Worm (Caenorhabditis elegans) whole organism, L2 larva: ENCODE results near the gene grd-9.

ENCODE experiments used
- C34F6.9 ChIP-seq: fragments of 150-350 bp; optimal IDR thresholded peaks from 2 replicates; lab custom pipeline; 2014; ENCODE audit warnings: missing biosample characterization, missing genetic modification characterization
- R02D3.7 ChIP-seq: fragments of 150-350 bp; optimal IDR thresholded peaks from 2 replicates; lab custom pipeline; 2014; ENCODE audit warnings: missing biosample characterization, missing genetic modification characterization
- ZK546.5 ChIP-seq: sonication (generic microtip); optimal IDR thresholded peaks from 2 replicates; lab custom pipeline; 2017; ENCODE audit warnings: missing biosample characterization, missing genetic modification characterization
- aly-2 ChIP-seq: fragments of 150-350 bp; optimal IDR thresholded peaks from 2 replicates; lab custom pipeline; 2014; ENCODE audit warnings: missing biosample characterization, missing genetic modification characterization
- ama-1 ChIP-seq: fragments of 150-350 bp; optimal IDR thresholded peaks from 2 replicates; lab custom pipeline; 2018; ENCODE audit warnings: inconsistent platforms
- blmp-1 ChIP-seq: sonication (generic microtip); optimal IDR thresholded peaks from 2 replicates; lab custom pipeline; 2017; ENCODE audit warnings: missing genetic modification characterization, mild to moderate bottlenecking, missing compliant biosample characterization, antibody characterized with exemption, moderate library complexity; ENCODE audit not compliant: insufficient read depth
- ceh-16 ChIP-seq: fragments of 150-350 bp; optimal IDR thresholded peaks from 2 replicates; lab custom pipeline; 2014; ENCODE audit warnings: missing biosample characterization, missing genetic modification characterization
- crh-2 ChIP-seq: sonication (generic microtip); optimal IDR thresholded peaks from 2 replicates; lab custom pipeline; 2017; ENCODE audit warnings: missing biosample characterization, missing genetic modification characterization
- dmd-4 ChIP-seq: sonication (generic microtip); optimal IDR thresholded peaks from 2 replicates; lab custom pipeline; 2017; ENCODE audit warnings: missing biosample characterization, missing genetic modification characterization
- elt-1 ChIP-seq: fragments of 150-350 bp; optimal IDR thresholded peaks from 2 replicates; lab custom pipeline; 2014; ENCODE audit warnings: missing biosample characterization, missing genetic modification characterization
- gmeb-1 ChIP-seq: fragments of 150-350 bp; optimal IDR thresholded peaks from 2 replicates; lab custom pipeline; 2014; ENCODE audit warnings: missing biosample characterization, missing genetic modification characterization
- lin-11 ChIP-seq: fragments of 150-350 bp; sonication (generic microtip); optimal IDR thresholded peaks from 2 replicates; lab custom pipeline; 2014; ENCODE audit warnings: missing biosample characterization, missing genetic modification characterization, inconsistent platforms, mixed read lengths
- lin-39 ChIP-seq: fragments of 150-350 bp; optimal IDR thresholded peaks from 2 replicates; lab custom pipeline; 2014; ENCODE audit warnings: missing biosample characterization, missing genetic modification reagents, missing genetic modification characterization
- mbf-1 ChIP-seq: sonication (generic microtip); optimal IDR thresholded peaks from 2 replicates; lab custom pipeline; 2017; ENCODE audit warnings: missing biosample characterization, missing genetic modification characterization
- mdl-1 ChIP-seq, 2 experiments: fragments of 150-350 bp in 1 of 2; sonication (generic microtip) in 1 of 2; optimal IDR thresholded peaks; 2 replicates each; lab custom pipeline; 2017; ENCODE audit warnings: missing biosample characterization in 2 of 2, missing genetic modification characterization in 2 of 2
- nhr-10 ChIP-seq: sonication (generic microtip); optimal IDR thresholded peaks from 2 replicates; lab custom pipeline; 2017; ENCODE audit warnings: missing biosample characterization, missing genetic modification characterization
- nhr-11 ChIP-seq: fragments of 150-350 bp; optimal IDR thresholded peaks from 2 replicates; lab custom pipeline; 2014; ENCODE audit warnings: missing biosample characterization, missing genetic modification characterization
- nhr-12 ChIP-seq: fragments of 150-350 bp; optimal IDR thresholded peaks from 2 replicates; lab custom pipeline; 2014; ENCODE audit warnings: missing biosample characterization, missing genetic modification characterization
- nhr-129 ChIP-seq: fragments of 150-350 bp; optimal IDR thresholded peaks from 2 replicates; lab custom pipeline; 2014; ENCODE audit warnings: missing biosample characterization, missing genetic modification characterization
- nhr-21 ChIP-seq: fragments of 150-350 bp; optimal IDR thresholded peaks from 2 replicates; lab custom pipeline; 2014; ENCODE audit warnings: missing biosample characterization, missing genetic modification characterization
- nhr-23 ChIP-seq: fragments of 150-350 bp; optimal IDR thresholded peaks from 2 replicates; lab custom pipeline; 2014; ENCODE audit warnings: missing biosample characterization, missing genetic modification reagents, missing genetic modification characterization
- nhr-237 ChIP-seq: fragments of 150-350 bp; optimal IDR thresholded peaks from 2 replicates; lab custom pipeline; 2014; ENCODE audit warnings: missing biosample characterization, missing genetic modification characterization
- nhr-25 ChIP-seq: fragments of 150-350 bp; sonication (generic microtip); optimal IDR thresholded peaks from 3 replicates; lab custom pipeline; 2014; ENCODE audit warnings: missing biosample characterization, missing genetic modification characterization
- nhr-6 ChIP-seq: fragments of 150-350 bp; optimal IDR thresholded peaks from 2 replicates; lab custom pipeline; 2014; ENCODE audit warnings: missing biosample characterization, missing genetic modification characterization
- nhr-77 ChIP-seq: fragments of 150-350 bp; optimal IDR thresholded peaks from 2 replicates; lab custom pipeline; 2014; ENCODE audit warnings: missing biosample characterization, missing genetic modification characterization
- peb-1 ChIP-seq: fragments of 150-350 bp; optimal IDR thresholded peaks from 2 replicates; lab custom pipeline; 2014; ENCODE audit warnings: missing biosample characterization, missing genetic modification characterization
- sem-4 ChIP-seq: fragments of 150-350 bp; optimal IDR thresholded peaks from 2 replicates; lab custom pipeline; 2014; ENCODE audit warnings: missing biosample characterization, missing genetic modification reagents, missing genetic modification characterization
- skn-1 ChIP-seq: sonication (generic microtip); optimal IDR thresholded peaks from 2 replicates; lab custom pipeline; 2017; ENCODE audit warnings: missing biosample characterization, missing genetic modification characterization
- sma-3 ChIP-seq: sonication (generic microtip); optimal IDR thresholded peaks from 2 replicates; lab custom pipeline; 2016; ENCODE audit warnings: missing genetic modification reagents, missing genetic modification characterization, missing compliant biosample characterization
- sma-9 ChIP-seq, 2 experiments: fragments of 150-350 bp in 1 of 2; sonication (generic microtip) in 1 of 2; optimal IDR thresholded peaks; 2 replicates each; lab custom pipeline; 2014 to 2016; ENCODE audit warnings: missing genetic modification characterization in 2 of 2, mild to moderate bottlenecking in 1 of 2, missing biosample characterization in 1 of 2, missing compliant biosample characterization in 1 of 2, missing genetic modification reagents in 1 of 2, moderate library complexity in 1 of 2
- snpc-4 ChIP-seq: fragments of 150-350 bp; optimal IDR thresholded peaks from 2 replicates; lab custom pipeline; 2014; ENCODE audit warnings: missing biosample characterization, missing genetic modification characterization
- unc-55 ChIP-seq: fragments of 150-350 bp; sonication (generic microtip); optimal IDR thresholded peaks from 3 replicates; lab custom pipeline; 2014; ENCODE audit warnings: missing biosample characterization, missing genetic modification reagents, missing genetic modification characterization
- ztf-1 ChIP-seq: fragments of 200-800 bp; sonication (Bioruptor generic); conservative IDR thresholded peaks from 2 replicates; pipeline ENCODE4 v1.3.6; 2022; ENCODE audit warnings: missing genetic modification characterization, missing compliant biosample characterization
- ztf-11 ChIP-seq: sonication (generic microtip); optimal IDR thresholded peaks from 2 replicates; lab custom pipeline; 2017; ENCODE audit warnings: missing biosample characterization, missing genetic modification characterization
- ztf-4 ChIP-seq: fragments of 150-350 bp; optimal IDR thresholded peaks from 2 replicates; lab custom pipeline; 2014; ENCODE audit warnings: missing biosample characterization, missing genetic modification characterization

The grd-9 gene

DNA sequence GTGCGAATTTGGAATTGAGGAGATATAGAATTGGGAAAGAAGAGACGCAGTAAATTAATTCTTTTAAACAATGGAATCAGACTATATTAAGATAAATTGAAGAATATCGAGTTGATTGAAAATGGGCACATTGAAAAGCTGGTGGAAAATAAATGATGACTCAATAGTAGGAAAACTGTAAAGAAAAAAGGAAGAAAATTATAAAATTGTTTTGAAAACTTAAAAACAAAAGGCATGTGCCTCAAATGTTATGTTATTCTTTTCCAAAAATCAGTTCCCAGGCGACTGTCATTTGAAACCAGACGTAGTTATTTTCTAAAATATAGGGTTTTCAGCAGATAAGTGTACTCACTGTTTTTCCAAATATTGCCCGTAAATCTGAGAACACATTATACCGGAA lies 24.8 kb downstream of the grd-9 start, which contains the start of gene C04E6.12:
TSS of gene C04E6.12 (minus strand) at position 101 of the 400 bp plus-strand sequence.
- TF ChIP-seq nhr-129 (tag; lab: Kevin White, UChicago) = no peak
- TF ChIP-seq crh-2 (tag; lab: Kevin White, UChicago) = no peak
- no peak for TF ChIP-seq nhr-77 (tag; lab: Kevin White, UChicago)
- TF ChIP-seq gmeb-1 (tag; lab: Kevin White, UChicago) = no peak
- no peak for TF ChIP-seq nhr-21 (tag; lab: Kevin White, UChicago)
- TF ChIP-seq lin-11 (tag; lab: Kevin White, UChicago) = no peak
- no peak for TF ChIP-seq dmd-4 (tag; lab: Kevin White, UChicago)
- no peak for TF ChIP-seq sma-9 (GFP tag; optimal IDR thresholded peaks at IDR 0.05; lab: Kevin White, UChicago)
- no peak for TF ChIP-seq sma-9 (tag; optimal IDR thresholded peaks at IDR 0.05; lab: Kevin White, UChicago)
- no peak for TF ChIP-seq ZK546.5 (tag; lab: Kevin White, UChicago)
- TF ChIP-seq unc-55 = no peak
- TF ChIP-seq snpc-4 (tag; lab: Kevin White, UChicago) = no peak
- TF ChIP-seq R02D3.7 (tag; lab: Kevin White, UChicago) = no peak
- TF ChIP-seq ztf-4 (tag; lab: Kevin White, UChicago) = no peak
- TF ChIP-seq peb-1 = no peak
- TF ChIP-seq nhr-23 (tag; lab: Kevin White, UChicago) = no peak
- TF ChIP-seq, all 48 proteins: peak for 0

DNA sequence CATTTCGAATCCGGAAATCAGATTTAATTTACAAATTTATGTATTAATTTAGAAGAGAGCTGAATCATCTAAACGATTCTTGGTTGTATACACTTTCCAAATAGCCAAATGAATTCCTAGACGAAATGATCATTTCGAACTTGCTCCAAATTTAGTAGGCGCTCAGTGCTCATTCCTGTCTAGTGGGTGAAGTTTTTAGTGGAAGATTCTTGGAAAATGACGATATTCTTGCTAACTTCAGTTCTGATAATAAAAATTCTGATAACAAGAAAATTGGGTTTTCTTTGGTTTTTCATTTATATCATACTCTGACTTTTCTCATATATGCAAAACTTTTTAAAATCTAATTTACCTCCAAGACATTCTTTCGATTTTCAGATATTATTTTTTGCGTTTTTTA lies 26.6 kb downstream of the grd-9 start:
- no peak for TF ChIP-seq nhr-10 (tag; lab: Kevin White, UChicago)
- TF ChIP-seq skn-1 (tag; lab: Kevin White, UChicago) = no peak
- no peak for TF ChIP-seq mdl-1 (tag; optimal IDR thresholded peaks at IDR 0.05; lab: Kevin White, UChicago)
- no peak for TF ChIP-seq aly-2 (tag; lab: Kevin White, UChicago)
- no peak for TF ChIP-seq nhr-11
- TF ChIP-seq R02D3.7 (tag; lab: Kevin White, UChicago) = no peak
- TF ChIP-seq, all 48 proteins: peak for 0

ce11 chrV:5922236-5922635 lies 27.1 kb downstream of the grd-9 start, which contains the start of gene srsx-18:
srsx-18 (plus strand) TSS chrV:5922536.
- no peak for TF ChIP-seq nhr-6
- no peak for TF ChIP-seq nhr-11
- TF ChIP-seq ceh-16 (tag; lab: Kevin White, UChicago) = no peak
- no peak for TF ChIP-seq sma-9 (GFP tag; optimal IDR thresholded peaks at IDR 0.05; lab: Kevin White, UChicago)
- TF ChIP-seq sma-9 (tag; optimal IDR thresholded peaks at IDR 0.05; lab: Kevin White, UChicago) = no peak

DNA sequence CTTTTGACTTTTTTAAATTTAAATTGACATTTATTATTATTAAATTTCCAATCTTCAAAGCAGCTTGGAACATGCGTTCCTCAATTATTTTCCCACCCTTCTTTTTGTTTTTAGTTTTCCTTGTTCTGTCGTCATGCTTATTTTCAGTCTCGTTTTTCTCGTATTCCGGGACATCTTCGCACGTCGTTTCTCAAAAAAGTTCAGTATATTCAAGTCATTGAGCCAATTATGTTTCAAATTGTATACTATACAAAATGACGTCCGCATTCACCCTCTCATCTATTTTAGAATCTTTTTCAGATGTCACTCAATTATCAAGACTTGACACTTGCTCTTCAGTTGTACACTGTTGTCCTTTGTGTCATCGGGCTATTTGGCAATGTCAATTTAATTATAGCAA lies 32.2 kb downstream of the grd-9 start, which contains the start of gene srsx-17:
TSS of gene srsx-17 (plus strand) at position 301 of the 400 bp plus-strand sequence.
- TF ChIP-seq blmp-1 (tag; lab: Kevin White, UChicago) (no peak), sma-3 (GFP tag; lab: Kevin White, UChicago) (no peak), sem-4 (no peak), nhr-129 (tag; lab: Kevin White, UChicago) (no peak), lin-39 (tag; lab: Kevin White, UChicago) (no peak), nhr-237 (no peak), ZK546.5 (tag; lab: Kevin White, UChicago) (no peak), elt-1 (tag; lab: Kevin White, UChicago) (no peak), C34F6.9 (no peak), nhr-21 (tag; lab: Kevin White, UChicago) (no peak), nhr-12 (tag; lab: Kevin White, UChicago) (no peak)
- TF ChIP-seq, all 48 proteins: peak for 0

ce11 chrV:5928006-5928405 lies 32.9 kb downstream of the grd-9 start:
- TF ChIP-seq nhr-10 (tag; lab: Kevin White, UChicago) (no peak), nhr-129 (tag; lab: Kevin White, UChicago) (no peak), peb-1 (no peak), mbf-1 (no peak), crh-2 (tag; lab: Kevin White, UChicago) (no peak), nhr-6 (no peak), nhr-25 (tag; lab: Kevin White, UChicago) (no peak), ZK546.5 (tag; lab: Kevin White, UChicago) (no peak), dmd-4 (tag; lab: Kevin White, UChicago) (no peak), lin-11 (tag; lab: Kevin White, UChicago) (no peak), nhr-12 (tag; lab: Kevin White, UChicago) (no peak), ztf-11 (tag; lab: Kevin White, UChicago) (no peak), ztf-1 (GFP tag; lab: Robert Waterston, UW) (no peak), sma-3 (GFP tag; lab: Kevin White, UChicago) (no peak), ama-1 (lab: Kevin White, UChicago) (no peak), nhr-11 (no peak), gmeb-1 (tag; lab: Kevin White, UChicago) (no peak), lin-39 (tag; lab: Kevin White, UChicago) (no peak)
